Worm (Caenorhabditis elegans) whole organism, mixed stage, embryonic: ENCODE results near the gene nhr-26.

ENCODE experiments used
- M03D4.4 ChIP-seq: sonication (generic microtip); optimal IDR thresholded peaks from 2 replicates; lab custom pipeline; 2017; ENCODE audit warnings: mild to moderate bottlenecking, missing genetic modification characterization, missing compliant biosample characterization
- bed-3 ChIP-seq: fragments of 200-800 bp; sonication (Bioruptor generic); optimal IDR thresholded peaks from 3 replicates; lab custom pipeline; 2018; ENCODE audit warnings: mild to moderate bottlenecking, missing genetic modification characterization, moderate library complexity, missing compliant biosample characterization
- blmp-1 ChIP-seq: fragments of 150-350 bp; optimal IDR thresholded peaks from 2 replicates; lab custom pipeline; 2014; ENCODE audit warnings: missing biosample characterization, missing genetic modification characterization
- ceh-83 ChIP-seq: fragments of 200-800 bp; sonication (Bioruptor generic); optimal IDR thresholded peaks from 2 replicates; lab custom pipeline; 2018; ENCODE audit warnings: mild to moderate bottlenecking, missing genetic modification characterization, missing compliant biosample characterization
- ces-1 ChIP-seq: fragments of 150-350 bp; optimal IDR thresholded peaks from 2 replicates; lab custom pipeline; 2014; ENCODE audit warnings: missing biosample characterization, missing genetic modification reagents, missing genetic modification characterization
- cnd-1 ChIP-seq: fragments of 200-800 bp; sonication (Bioruptor generic); optimal IDR thresholded peaks from 2 replicates; lab custom pipeline; 2018; ENCODE audit warnings: mild to moderate bottlenecking, missing genetic modification characterization, missing compliant biosample characterization
- drap-1 ChIP-seq: fragments of 200-800 bp; sonication (Bioruptor generic); optimal IDR thresholded peaks from 3 replicates; lab custom pipeline; 2018; ENCODE audit warnings: mild to moderate bottlenecking, missing genetic modification characterization, missing compliant biosample characterization
- elt-1 ChIP-seq: sonication (generic microtip); optimal IDR thresholded peaks from 2 replicates; lab custom pipeline; 2017; ENCODE audit warnings: missing genetic modification characterization, mild to moderate bottlenecking, missing compliant biosample characterization, antibody characterized with exemption, moderate library complexity, borderline replicate concordance; ENCODE audit not compliant: insufficient read depth
- elt-3 ChIP-seq: fragments of 150-350 bp; optimal IDR thresholded peaks from 2 replicates; lab custom pipeline; 2014; ENCODE audit warnings: missing biosample characterization, missing genetic modification characterization
- ham-2 ChIP-seq: fragments of 200-800 bp; sonication (Bioruptor generic); optimal IDR thresholded peaks from 2 replicates; lab custom pipeline; 2018; ENCODE audit warnings: mild to moderate bottlenecking, missing genetic modification characterization, missing compliant biosample characterization
- hlh-1 ChIP-seq: fragments of 150-350 bp; optimal IDR thresholded peaks from 2 replicates; lab custom pipeline; 2014; ENCODE audit warnings: missing biosample characterization, missing genetic modification reagents, missing genetic modification characterization
- lin-13 ChIP-seq: fragments of 150-350 bp; optimal IDR thresholded peaks from 2 replicates; lab custom pipeline; 2014; ENCODE audit warnings: missing biosample characterization, missing genetic modification characterization
- lsy-2 ChIP-seq: fragments of 150-350 bp; optimal IDR thresholded peaks from 2 replicates; lab custom pipeline; 2014; ENCODE audit warnings: missing biosample characterization, missing genetic modification characterization
- mab-5 ChIP-seq: fragments of 150-350 bp; optimal IDR thresholded peaks from 2 replicates; lab custom pipeline; 2014; ENCODE audit warnings: missing biosample characterization, missing genetic modification characterization
- mls-2 ChIP-seq: sonication (generic microtip); optimal IDR thresholded peaks from 2 replicates; lab custom pipeline; 2016; ENCODE audit warnings: mild to moderate bottlenecking, missing genetic modification characterization, moderate library complexity, missing compliant biosample characterization
- nhr-12 ChIP-seq: fragments of 150-350 bp; optimal IDR thresholded peaks from 2 replicates; lab custom pipeline; 2014; ENCODE audit warnings: missing biosample characterization, missing genetic modification characterization
- nhr-2 ChIP-seq: fragments of 150-350 bp; optimal IDR thresholded peaks from 2 replicates; lab custom pipeline; 2014; ENCODE audit warnings: missing biosample characterization, missing genetic modification characterization
- nhr-237 ChIP-seq: fragments of 150-350 bp; optimal IDR thresholded peaks from 2 replicates; lab custom pipeline; 2014; ENCODE audit warnings: missing biosample characterization, missing genetic modification characterization
- nhr-28 ChIP-seq: fragments of 150-350 bp; optimal IDR thresholded peaks from 2 replicates; lab custom pipeline; 2014; ENCODE audit warnings: missing biosample characterization, missing genetic modification characterization
- nhr-76 ChIP-seq: sonication (generic microtip); optimal IDR thresholded peaks from 2 replicates; lab custom pipeline; 2017; ENCODE audit warnings: missing biosample characterization, missing genetic modification characterization
- pha-4 ChIP-seq: fragments of 150-350 bp; optimal IDR thresholded peaks from 2 replicates; lab custom pipeline; 2018; ENCODE audit warnings: missing biosample characterization, missing genetic modification reagents, missing genetic modification characterization
- sem-2 ChIP-seq: fragments of 200-800 bp; sonication (Bioruptor generic); optimal IDR thresholded peaks from 2 replicates; lab custom pipeline; 2018; ENCODE audit warnings: mild to moderate bottlenecking, missing genetic modification characterization, missing compliant biosample characterization
- snpc-4 ChIP-seq: fragments of 150-350 bp; optimal IDR thresholded peaks from 2 replicates; lab custom pipeline; 2014; ENCODE audit warnings: missing biosample characterization, missing genetic modification characterization
- sptf-1 ChIP-seq: sonication (generic microtip); optimal IDR thresholded peaks from 2 replicates; lab custom pipeline; 2017; ENCODE audit warnings: mild to moderate bottlenecking, missing genetic modification characterization, moderate library complexity, missing compliant biosample characterization
- unc-120 ChIP-seq: sonication (generic microtip); optimal IDR thresholded peaks from 2 replicates; lab custom pipeline; 2017; ENCODE audit warnings: missing genetic modification characterization, missing compliant biosample characterization; ENCODE audit not compliant: poor library complexity, severe bottlenecking
- unc-39 ChIP-seq: fragments of 150-350 bp; optimal IDR thresholded peaks from 2 replicates; lab custom pipeline; 2014; ENCODE audit warnings: missing biosample characterization, missing genetic modification characterization
- unc-62 ChIP-seq: fragments of 150-350 bp; optimal IDR thresholded peaks from 2 replicates; lab custom pipeline; 2014; ENCODE audit warnings: missing biosample characterization, missing genetic modification reagents, missing genetic modification characterization
- zip-8 ChIP-seq: fragments of 150-350 bp; optimal IDR thresholded peaks from 2 replicates; lab custom pipeline; 2014; ENCODE audit warnings: missing biosample characterization, missing genetic modification characterization

The nhr-26 gene

DNA sequence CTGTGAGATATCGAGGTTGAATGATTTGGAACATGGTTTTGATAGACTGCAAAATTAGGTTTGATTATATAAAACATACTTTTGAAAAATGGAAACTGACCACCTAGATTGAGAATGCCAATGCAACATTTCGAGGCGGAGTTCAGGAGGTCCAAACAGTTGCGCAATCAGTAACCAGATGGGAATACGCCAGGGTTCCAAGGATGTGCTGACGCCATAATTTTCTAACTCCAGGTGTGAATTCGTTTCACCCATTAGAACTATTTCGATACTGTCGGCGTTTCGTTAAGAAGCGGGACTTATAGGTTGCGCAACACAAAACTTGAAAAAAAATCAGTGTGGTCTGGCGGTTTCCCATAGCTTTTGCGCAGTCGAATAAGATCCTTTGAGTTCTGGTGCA, 40.5 kb downstream of the nhr-26 start, which contains the start of gene C02B4.3:
Gene C02B4.3 (minus strand): TSS at position 34 of the 400 bp plus-strand sequence.
- TF ChIP-seq pha-4 (tag; lab: Kevin White, UChicago), result no peak
- TF ChIP-seq zip-8 (tag; lab: Kevin White, UChicago), result peak; percentile 94

DNA sequence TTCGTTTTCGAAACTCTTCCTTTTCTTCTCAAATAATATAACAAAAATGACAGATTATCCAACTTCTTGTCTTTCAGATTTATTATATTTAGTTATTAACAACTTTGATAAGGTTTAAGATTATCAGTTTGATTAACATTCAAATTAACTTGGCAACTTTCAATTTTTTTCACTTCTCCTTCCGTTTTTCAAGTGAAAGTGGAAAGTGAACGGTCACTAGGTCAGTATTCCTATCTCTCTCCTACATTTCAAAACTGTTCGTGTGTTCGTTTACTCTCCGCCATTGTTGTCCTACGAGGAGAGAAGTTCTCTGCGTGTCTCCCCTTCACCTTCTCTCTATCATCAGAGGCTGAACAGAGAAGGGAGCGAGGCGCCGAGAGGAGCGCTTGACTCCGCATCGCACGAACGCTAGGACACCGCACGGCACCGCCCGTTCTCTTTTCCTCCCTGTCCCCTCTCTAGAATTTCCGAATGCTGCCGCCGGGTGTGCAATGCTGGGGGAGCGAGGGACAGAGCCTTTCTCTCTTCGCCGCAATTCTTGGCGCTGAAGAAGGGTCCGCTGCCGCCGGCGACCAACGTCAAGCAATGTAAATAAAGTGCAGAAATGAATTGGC, 43.7 kb downstream of the nhr-26 start:
- TF ChIP-seq nhr-2 (tag; lab: Kevin White, UChicago) (no peak), sptf-1 (no peak), ces-1 (GFP tag; lab: Kevin White, UChicago) (no peak), bed-3 (GFP tag; lab: Kevin White, UChicago) (no peak), nhr-28 (tag; lab: Kevin White, UChicago) (no peak), nhr-76 (tag; lab: Kevin White, UChicago) (no peak), M03D4.4 (tag; lab: Kevin White, UChicago) (no peak), snpc-4 (tag; lab: Kevin White, UChicago) (no peak), unc-39 (tag; lab: Kevin White, UChicago) (no peak), blmp-1 (tag; lab: Kevin White, UChicago) (peak; percentile 79), ham-2 (peak; percentile 26)

DNA sequence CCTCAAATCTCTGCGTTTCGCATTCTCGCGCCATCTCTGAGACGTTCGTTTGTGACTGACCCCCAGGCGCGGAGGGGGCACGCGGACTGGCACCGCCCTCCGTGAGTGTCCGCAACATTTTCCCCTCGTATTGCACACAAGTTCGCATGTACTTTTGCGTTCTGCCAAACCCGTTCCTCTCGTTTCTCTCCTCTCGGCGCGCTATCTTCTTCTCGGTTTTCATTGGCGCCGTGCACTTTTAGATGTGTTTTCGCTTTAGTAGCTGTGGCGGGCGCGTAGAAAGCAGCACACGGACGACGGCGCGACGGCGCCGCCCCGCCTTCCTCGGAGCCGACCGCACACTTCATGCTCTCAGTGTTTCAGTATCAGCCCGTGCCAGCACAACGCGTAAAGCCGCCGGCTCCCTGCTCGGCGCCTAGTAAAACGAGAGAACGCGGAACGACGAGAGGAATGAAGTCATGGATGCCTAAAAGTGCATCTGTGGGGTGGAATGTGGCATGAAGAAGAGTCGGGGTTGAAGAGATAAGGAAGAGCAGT, 44.9 kb downstream of the nhr-26 start:
- TF ChIP-seq snpc-4 (tag; lab: Kevin White, UChicago) (no peak), sptf-1 (no peak), ceh-83 (no peak), elt-3 (no peak), M03D4.4 (tag; lab: Kevin White, UChicago) (no peak), ham-2 (no peak)

DNA sequence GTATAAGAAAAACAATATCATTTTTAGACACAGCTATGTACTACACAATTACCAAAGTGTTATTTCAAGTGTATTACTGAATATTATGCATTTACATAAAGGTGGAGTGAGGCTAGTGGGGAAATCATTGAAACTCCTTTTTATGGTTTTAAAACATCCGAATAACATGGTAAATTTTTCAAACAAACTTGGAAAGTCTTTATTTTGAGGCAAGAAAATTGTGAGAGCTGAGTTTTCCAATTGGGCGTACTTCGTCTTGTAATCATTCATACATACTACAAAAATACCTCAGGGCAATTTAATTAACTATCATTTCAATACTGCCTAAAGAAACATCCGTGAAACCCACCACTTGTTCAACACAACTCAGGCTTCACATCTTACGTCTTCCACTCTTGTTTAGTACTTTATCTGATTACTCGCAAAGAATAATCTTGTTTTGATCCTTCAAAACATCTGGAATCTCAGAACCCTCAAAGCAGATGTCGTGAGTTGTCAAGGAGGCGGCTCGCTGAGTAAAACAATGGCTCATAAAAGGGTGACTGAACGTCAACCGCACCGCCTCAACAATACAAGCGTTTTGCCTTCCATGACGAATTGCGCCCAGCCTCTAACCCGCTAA, 53.6 kb downstream of the nhr-26 start, which contains the start of gene zmp-5:
Gene zmp-5 (plus strand): TSS at position 572 of the 622 bp plus-strand sequence.
- TF ChIP-seq nhr-28 (tag; lab: Kevin White, UChicago), result no peak
- no peak for TF ChIP-seq cnd-1 (tag; lab: Kevin White, UChicago)
- no peak for TF ChIP-seq mls-2 (tag; lab: Kevin White, UChicago)
- TF ChIP-seq unc-39 (tag; lab: Kevin White, UChicago), result no peak
- no peak for TF ChIP-seq sem-2 (GFP tag; lab: Kevin White, UChicago)
- no peak for TF ChIP-seq elt-1 (tag; lab: Kevin White, UChicago)
- no peak for TF ChIP-seq elt-3
- TF ChIP-seq, all 35 proteins: peak for 0

DNA sequence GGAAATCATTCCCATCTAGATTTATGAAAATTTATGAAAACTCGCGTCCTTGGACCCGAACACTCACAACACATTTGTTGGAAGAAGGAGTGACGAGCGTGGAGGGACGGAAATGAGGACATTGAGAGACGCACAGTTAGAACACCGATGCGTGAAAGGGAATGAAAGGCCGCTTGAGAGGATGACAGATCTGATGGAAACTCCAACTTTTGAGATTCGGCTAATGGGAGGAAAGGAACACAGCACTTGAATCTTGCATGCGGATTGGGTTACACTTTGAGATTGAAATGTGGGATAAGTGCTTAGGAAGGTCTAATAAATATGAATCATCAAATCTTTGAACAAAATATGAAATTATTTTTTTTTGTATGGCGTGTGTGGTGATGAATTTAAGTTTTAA, 54.4 kb downstream of the nhr-26 start:
- TF ChIP-seq ceh-83, result no peak
- no peak for TF ChIP-seq lsy-2 (tag; lab: Kevin White, UChicago)
- no peak for TF ChIP-seq unc-39 (tag; lab: Kevin White, UChicago)
- no peak for TF ChIP-seq cnd-1 (tag; lab: Kevin White, UChicago)
- TF ChIP-seq nhr-12 (tag; lab: Kevin White, UChicago), result no peak
- TF ChIP-seq unc-120 (tag; lab: Kevin White, UChicago), result no peak
- TF ChIP-seq nhr-237, result no peak
- TF ChIP-seq ces-1 (GFP tag; lab: Kevin White, UChicago), result no peak
- TF ChIP-seq sem-2 (GFP tag; lab: Kevin White, UChicago), result no peak
- TF ChIP-seq mab-5 (tag; lab: Kevin White, UChicago), result no peak
- no peak for TF ChIP-seq hlh-1 (tag; lab: Kevin White, UChicago)
- no peak for TF ChIP-seq elt-1 (tag; lab: Kevin White, UChicago)
- TF ChIP-seq ham-2, result no peak
- TF ChIP-seq drap-1, result no peak
- no peak for TF ChIP-seq bed-3 (GFP tag; lab: Kevin White, UChicago)
- no peak for TF ChIP-seq mls-2 (tag; lab: Kevin White, UChicago)
- no peak for TF ChIP-seq lin-13 (tag; lab: Kevin White, UChicago)
- TF ChIP-seq pha-4 (tag; lab: Kevin White, UChicago), result no peak
- TF ChIP-seq nhr-28 (tag; lab: Kevin White, UChicago), result no peak
- no peak for TF ChIP-seq unc-62 (GFP tag; lab: Kevin White, UChicago)
